Worm (Caenorhabditis elegans) whole organism, late embryonic: ENCODE measurements around the gene natc-1.

Experiments
- F13H6.1 ChIP-seq: sonication (generic microtip); optimal IDR thresholded peaks from 2 replicates; lab custom pipeline; 2016; ENCODE audit warnings: missing genetic modification characterization, missing compliant biosample characterization
- K02D7.2 ChIP-seq: sonication (generic microtip); optimal IDR thresholded peaks from 2 replicates; lab custom pipeline; 2017; ENCODE audit warnings: mild to moderate bottlenecking, missing genetic modification characterization, missing compliant biosample characterization
- K09A11.1 ChIP-seq: sonication (generic microtip); optimal IDR thresholded peaks from 2 replicates; lab custom pipeline; 2017; ENCODE audit warnings: antibody characterized with exemption, mild to moderate bottlenecking, missing genetic modification characterization, missing compliant biosample characterization; ENCODE audit not compliant: insufficient read depth
- Y22D7AL.16 ChIP-seq: sonication (generic microtip); optimal IDR thresholded peaks from 2 replicates; lab custom pipeline; 2016; ENCODE audit warnings: missing genetic modification characterization, missing compliant biosample characterization
- ama-1 ChIP-seq: fragments of 150-350 bp; optimal IDR thresholded peaks from 2 replicates; lab custom pipeline; 2014
- ceh-14 ChIP-seq: sonication (generic microtip); optimal IDR thresholded peaks from 2 replicates; lab custom pipeline; 2016; ENCODE audit warnings: missing genotype, missing genetic modification characterization, missing compliant biosample characterization
- ceh-18 ChIP-seq: sonication (generic microtip); optimal IDR thresholded peaks from 2 replicates; lab custom pipeline; 2016; ENCODE audit warnings: missing genetic modification characterization, missing compliant biosample characterization
- ceh-19 ChIP-seq: fragments of 200-800 bp; sonication (Bioruptor generic); optimal IDR thresholded peaks from 2 replicates; lab custom pipeline; 2018; ENCODE audit warnings: mild to moderate bottlenecking, missing genetic modification characterization, missing compliant biosample characterization
- ceh-22 ChIP-seq: sonication (generic microtip); optimal IDR thresholded peaks from 2 replicates; lab custom pipeline; 2017; ENCODE audit warnings: missing biosample characterization, missing genetic modification characterization
- ceh-24 ChIP-seq: sonication (generic microtip); optimal IDR thresholded peaks from 2 replicates; lab custom pipeline; 2016; ENCODE audit warnings: mild to moderate bottlenecking, missing genetic modification characterization, missing compliant biosample characterization
- ceh-30 ChIP-seq: fragments of 150-350 bp; optimal IDR thresholded peaks from 2 replicates; lab custom pipeline; 2014; ENCODE audit warnings: missing biosample characterization, missing genetic modification characterization
- ceh-34 ChIP-seq: sonication (generic microtip); optimal IDR thresholded peaks from 2 replicates; lab custom pipeline; 2016; ENCODE audit warnings: mild to moderate bottlenecking, missing genetic modification characterization, missing compliant biosample characterization
- ceh-45 ChIP-seq: fragments of 200-800 bp; sonication (Bioruptor generic); IDR thresholded peaks from 2 replicates; pipeline ENCODE4 v1.3.6; 2022; ENCODE audit warnings: missing genetic modification reagents, missing genetic modification characterization, missing compliant biosample characterization
- che-1 ChIP-seq: sonication (generic microtip); optimal IDR thresholded peaks from 2 replicates; lab custom pipeline; 2016; ENCODE audit warnings: mild to moderate bottlenecking, missing genetic modification characterization, missing compliant biosample characterization
- dmd-4 ChIP-seq: sonication (generic microtip); optimal IDR thresholded peaks from 2 replicates; lab custom pipeline; 2016; ENCODE audit warnings: borderline replicate concordance, missing genetic modification characterization, missing compliant biosample characterization
- dve-1 ChIP-seq: sonication (generic microtip); optimal IDR thresholded peaks from 2 replicates; lab custom pipeline; 2017; ENCODE audit warnings: antibody characterized with exemption, mild to moderate bottlenecking, missing genetic modification characterization, missing compliant biosample characterization
- elt-2 ChIP-seq: sonication (generic microtip); optimal IDR thresholded peaks from 2 replicates; lab custom pipeline; 2016; ENCODE audit warnings: missing genetic modification reagents, missing genetic modification characterization, missing compliant biosample characterization
- elt-4 ChIP-seq: sonication (generic microtip); optimal IDR thresholded peaks from 2 replicates; lab custom pipeline; 2016; ENCODE audit warnings: missing genetic modification characterization, missing compliant biosample characterization
- ets-4 ChIP-seq: sonication (generic microtip); optimal IDR thresholded peaks from 2 replicates; lab custom pipeline; 2016; ENCODE audit warnings: missing genetic modification characterization, missing compliant biosample characterization
- fax-1 ChIP-seq: sonication (generic microtip); optimal IDR thresholded peaks from 2 replicates; lab custom pipeline; 2016; ENCODE audit warnings: missing genotype, missing genetic modification characterization, missing compliant biosample characterization
- fkh-10 ChIP-seq: fragments of 150-350 bp; optimal IDR thresholded peaks from 2 replicates; lab custom pipeline; 2014; ENCODE audit warnings: missing biosample characterization, missing genetic modification reagents, missing genetic modification characterization
- gmeb-2 ChIP-seq: sonication (generic microtip); optimal IDR thresholded peaks from 2 replicates; lab custom pipeline; 2016; ENCODE audit warnings: missing genetic modification characterization, inconsistent platforms, missing compliant biosample characterization
- hlh-15 ChIP-seq: sonication (generic microtip); optimal IDR thresholded peaks from 2 replicates; lab custom pipeline; 2016; ENCODE audit warnings: missing genetic modification characterization, missing compliant biosample characterization
- hlh-6 ChIP-seq: sonication (generic microtip); optimal IDR thresholded peaks from 2 replicates; lab custom pipeline; 2016; ENCODE audit warnings: missing genotype, missing genetic modification characterization, missing compliant biosample characterization
- hlh-8 ChIP-seq: sonication (generic microtip); optimal IDR thresholded peaks from 2 replicates; lab custom pipeline; 2016; ENCODE audit warnings: missing genotype, missing genetic modification characterization, missing compliant biosample characterization
- lim-6 ChIP-seq: sonication (generic microtip); optimal IDR thresholded peaks from 2 replicates; lab custom pipeline; 2016; ENCODE audit warnings: missing genetic modification characterization, missing compliant biosample characterization
- lin-11 ChIP-seq: fragments of 200-800 bp; sonication (Bioruptor generic); optimal IDR thresholded peaks from 2 replicates; lab custom pipeline; 2018; ENCODE audit warnings: mild to moderate bottlenecking, missing genetic modification characterization, missing compliant biosample characterization
- madf-2 ChIP-seq: sonication (generic microtip); optimal IDR thresholded peaks from 2 replicates; lab custom pipeline; 2017; ENCODE audit warnings: missing genetic modification characterization, missing compliant biosample characterization
- mec-3 ChIP-seq: sonication (generic microtip); optimal IDR thresholded peaks from 2 replicates; lab custom pipeline; 2016; ENCODE audit warnings: borderline replicate concordance, missing genetic modification characterization, missing compliant biosample characterization
- nfya-1 ChIP-seq: sonication (generic microtip); optimal IDR thresholded peaks from 2 replicates; lab custom pipeline; 2017; ENCODE audit warnings: missing genetic modification characterization, mild to moderate bottlenecking, missing compliant biosample characterization, antibody characterized with exemption, moderate library complexity
- nhr-11 ChIP-seq: fragments of 150-350 bp; optimal IDR thresholded peaks from 2 replicates; lab custom pipeline; 2014; ENCODE audit warnings: missing biosample characterization, missing genetic modification characterization
- nhr-232 ChIP-seq: sonication (generic microtip); optimal IDR thresholded peaks from 2 replicates; lab custom pipeline; 2016; ENCODE audit warnings: missing genetic modification characterization, missing compliant biosample characterization
- odd-2 ChIP-seq: sonication (generic microtip); optimal IDR thresholded peaks from 2 replicates; lab custom pipeline; 2017; ENCODE audit warnings: antibody characterized with exemption, mild to moderate bottlenecking, missing genetic modification characterization, missing compliant biosample characterization
- pat-9 ChIP-seq: fragments of 200-800 bp; sonication (Bioruptor generic); optimal IDR thresholded peaks from 2 replicates; lab custom pipeline; 2018; ENCODE audit warnings: mild to moderate bottlenecking, missing genetic modification characterization, moderate library complexity, missing compliant biosample characterization
- pax-1 ChIP-seq: fragments of 150-350 bp; optimal IDR thresholded peaks from 2 replicates; lab custom pipeline; 2014; ENCODE audit warnings: missing biosample characterization, missing genetic modification characterization
- pha-2 ChIP-seq: sonication (generic microtip); optimal IDR thresholded peaks from 2 replicates; lab custom pipeline; 2017; ENCODE audit warnings: mild to moderate bottlenecking, missing genetic modification characterization, missing compliant biosample characterization
- pqm-1 ChIP-seq: sonication (generic microtip); optimal IDR thresholded peaks from 2 replicates; lab custom pipeline; 2016; ENCODE audit warnings: missing genetic modification characterization, missing compliant biosample characterization
- pros-1 ChIP-seq: fragments of 150-350 bp; optimal IDR thresholded peaks from 2 replicates; lab custom pipeline; 2014; ENCODE audit warnings: missing biosample characterization, missing genetic modification reagents, missing genetic modification characterization
- ref-2 ChIP-seq: sonication (generic microtip); optimal IDR thresholded peaks from 2 replicates; lab custom pipeline; 2016; ENCODE audit warnings: missing genetic modification characterization, missing compliant biosample characterization
- sox-2 ChIP-seq: fragments of 200-800 bp; sonication (Bioruptor generic); IDR thresholded peaks from 2 replicates; pipeline ENCODE4 v1.3.6; 2022; ENCODE audit warnings: missing genetic modification reagents, missing genetic modification characterization, missing compliant biosample characterization
- sox-4 ChIP-seq: sonication (generic microtip); optimal IDR thresholded peaks from 2 replicates; lab custom pipeline; 2017; ENCODE audit warnings: mild to moderate bottlenecking, missing genetic modification characterization, inconsistent platforms, missing compliant biosample characterization
- syd-9 ChIP-seq: sonication (generic microtip); optimal IDR thresholded peaks from 2 replicates; lab custom pipeline; 2016; ENCODE audit warnings: mild to moderate bottlenecking, missing genetic modification characterization, moderate library complexity, missing compliant biosample characterization
- tbx-2 ChIP-seq: sonication (generic microtip); optimal IDR thresholded peaks from 2 replicates; lab custom pipeline; 2016; ENCODE audit warnings: missing genetic modification characterization, missing compliant biosample characterization
- ttx-3 ChIP-seq: sonication (generic microtip); optimal IDR thresholded peaks from 2 replicates; lab custom pipeline; 2016; ENCODE audit warnings: missing genetic modification reagents, missing genetic modification characterization, missing compliant biosample characterization
- unc-42 ChIP-seq: sonication (generic microtip); optimal IDR thresholded peaks from 2 replicates; lab custom pipeline; 2016; ENCODE audit warnings: missing genotype, missing genetic modification characterization, missing compliant biosample characterization
- unc-55 ChIP-seq: sonication (generic microtip); optimal IDR thresholded peaks from 2 replicates; lab custom pipeline; 2017; ENCODE audit warnings: missing biosample characterization, missing genetic modification reagents, missing genetic modification characterization
- zip-5 ChIP-seq: sonication (generic microtip); optimal IDR thresholded peaks from 2 replicates; lab custom pipeline; 2016; ENCODE audit warnings: missing genetic modification characterization, missing compliant biosample characterization
- ztf-16 ChIP-seq: sonication (generic microtip); optimal IDR thresholded peaks from 2 replicates; lab custom pipeline; 2017; ENCODE audit warnings: missing genetic modification characterization, missing compliant biosample characterization

natc-1 gene

ce11 chrV:8495965-8496364, 33.8 kb downstream of the natc-1 start:
- TF ChIP-seq elt-4, result no peak
- TF ChIP-seq F13H6.1, result no peak
- no peak for TF ChIP-seq ceh-14 (tag; lab: Kevin White, UChicago)
- TF ChIP-seq sox-2 (GFP tag; lab: Robert Waterston, UW), result no peak
- no peak for TF ChIP-seq hlh-15 (tag; lab: Kevin White, UChicago)
- TF ChIP-seq Y22D7AL.16 (tag; lab: Kevin White, UChicago), result no peak
- no peak for TF ChIP-seq pros-1
- no peak for TF ChIP-seq nhr-11

DNA sequence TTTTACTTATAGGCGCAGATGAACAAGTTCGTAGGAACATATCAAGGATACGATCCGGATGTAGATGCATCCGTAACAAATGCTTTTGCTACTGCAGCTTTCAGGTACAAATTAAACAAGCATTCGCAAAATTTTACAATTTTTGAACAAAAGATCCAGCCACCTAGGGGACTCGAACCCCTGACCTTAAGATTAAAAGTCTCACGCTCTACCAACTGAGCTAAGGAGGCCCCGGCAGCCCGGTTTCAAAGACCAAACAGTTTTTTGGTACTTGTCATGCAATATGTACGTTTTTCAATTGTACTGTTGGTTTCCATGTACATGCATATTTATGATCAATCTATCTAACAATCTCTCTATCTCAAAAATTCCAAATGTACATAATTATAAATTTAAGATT, 37.2 kb downstream of the natc-1 start:
- TF ChIP-seq unc-55 (GFP tag; lab: Kevin White, UChicago) (no peak), hlh-15 (tag; lab: Kevin White, UChicago) (no peak), gmeb-2 (no peak)
- TF ChIP-seq, all 69 proteins: peak for 0

ce11 chrV:8500348-8500747, 38.2 kb downstream of the natc-1 start:
- TF ChIP-seq mec-3 (tag; lab: Kevin White, UChicago) (peak; percentile 99), dmd-4 (tag; lab: Kevin White, UChicago) (peak; percentile 99), K09A11.1 (peak; percentile 95), ceh-14 (tag; lab: Kevin White, UChicago) (peak; percentile 99), odd-2 (tag; lab: Kevin White, UChicago) (peak; percentile 83), nhr-232 (tag; lab: Kevin White, UChicago) (peak; percentile 97), ref-2 (tag; lab: Kevin White, UChicago) (peak; percentile 98), sox-4 (tag; lab: Kevin White, UChicago) (peak; percentile 100), elt-4 (peak; percentile 96), che-1 (tag; lab: Kevin White, UChicago) (peak; percentile 98), unc-42 (tag; lab: Kevin White, UChicago) (peak; percentile 89), ceh-24 (tag; lab: Kevin White, UChicago) (peak; percentile 100), ceh-45 (GFP tag; lab: Robert Waterston, UW) (peak; percentile 99), pha-2 (peak; percentile 96), elt-2 (tag; lab: Kevin White, UChicago) (peak; percentile 99), madf-2 (tag; lab: Kevin White, UChicago) (peak; percentile 99), ttx-3 (tag; lab: Kevin White, UChicago) (peak; percentile 98), F13H6.1 (peak; percentile 99), pqm-1 (tag; lab: Kevin White, UChicago) (peak; percentile 100), gmeb-2 (peak; percentile 100), fkh-10 (GFP tag; lab: Kevin White, UChicago) (peak; percentile 95), pax-1 (tag; lab: Kevin White, UChicago) (peak; percentile 18), ceh-22 (tag; lab: Kevin White, UChicago) (peak; percentile 79), hlh-6 (peak; percentile 99), ceh-18 (tag; lab: Kevin White, UChicago) (peak; percentile 95), K02D7.2 (tag; lab: Kevin White, UChicago) (peak; percentile 99), nhr-11 (peak; percentile 28), lin-11 (peak; percentile 96), ztf-16 (tag; lab: Kevin White, UChicago) (peak; percentile 99), unc-55 (GFP tag; lab: Kevin White, UChicago) (peak; percentile 32), pros-1 (peak; percentile 71), pat-9 (tag; lab: Kevin White, UChicago) (peak; percentile 99), fax-1 (tag; lab: Kevin White, UChicago) (peak; percentile 98), zip-5 (peak; percentile 92), hlh-15 (tag; lab: Kevin White, UChicago) (peak; percentile 99), sox-2 (GFP tag; lab: Robert Waterston, UW) (peak; percentile 98), hlh-8 (tag; lab: Kevin White, UChicago) (peak; percentile 97), nfya-1 (peak; percentile 89), ceh-19 (GFP tag; lab: Kevin White, UChicago) (peak; percentile 99), Y22D7AL.16 (tag; lab: Kevin White, UChicago) (peak; percentile 99), ceh-34 (peak; percentile 98), ets-4 (tag; lab: Kevin White, UChicago) (peak; percentile 96), tbx-2 (tag; lab: Kevin White, UChicago) (peak; percentile 98), ama-1 (lab: Kevin White, UChicago) (no peak), ceh-30 (tag; lab: Kevin White, UChicago) (peak; percentile 98), syd-9 (tag; lab: Kevin White, UChicago) (peak; percentile 99), dve-1 (tag; lab: Kevin White, UChicago) (peak; percentile 98), lim-6 (tag; lab: Kevin White, UChicago) (peak; percentile 98)
